Fruit fly (Drosophila melanogaster) whole organism, embryonic: Measurements from ENCODE around the gene CG15406.

Experiments
- Awh ChIP-seq: fragments of 200-800 bp; sonication (Bioruptor generic); IDR thresholded peaks from 2 replicates; pipeline ENCODE4, ENCODE4 v1.3.6; 2022; ENCODE audit warnings: missing biosample characterization, missing genetic modification characterization
- Bteb2 ChIP-seq: fragments of 200-800 bp; sonication (Bioruptor generic); optimal IDR thresholded peaks from 2 replicates; lab custom pipeline; 2016; ENCODE audit warnings: missing biosample characterization, missing genetic modification characterization
- C15 ChIP-seq: fragments of 200-800 bp; sonication (Bioruptor generic); IDR thresholded peaks from 3 replicates; pipeline ENCODE4 v1.3.6; 2022; ENCODE audit warnings: missing biosample characterization, missing genetic modification characterization
- CG12155 ChIP-seq: fragments of 200-800 bp; sonication (Bioruptor generic); optimal IDR thresholded peaks from 3 replicates; lab custom pipeline; 2016; ENCODE audit warnings: missing biosample characterization, missing genetic modification characterization
- CG12219 ChIP-seq: fragments of 200-800 bp; sonication (Bioruptor generic); optimal IDR thresholded peaks from 3 replicates; lab custom pipeline; 2018; ENCODE audit warnings: missing biosample characterization, mild to moderate bottlenecking, missing genetic modification characterization
- CG15514 ChIP-seq: fragments of 200-800 bp; sonication (Bioruptor generic); optimal IDR thresholded peaks from 3 replicates; lab custom pipeline; 2017; ENCODE audit warnings: missing biosample characterization, missing genetic modification characterization, mild to moderate bottlenecking, moderate library complexity, missing genetic modification reagents
- CG16863 ChIP-seq: fragments of 200-800 bp; sonication (Bioruptor generic); optimal IDR thresholded peaks from 3 replicates; lab custom pipeline; 2016; ENCODE audit warnings: missing biosample characterization, missing genetic modification characterization
- CG30020 ChIP-seq: fragments of 200-800 bp; optimal IDR thresholded peaks from 2 replicates; lab custom pipeline; 2019; ENCODE audit warnings: missing biosample characterization, mild to moderate bottlenecking, missing genetic modification characterization, moderate library complexity
- CG34376 ChIP-seq: fragments of 200-800 bp; sonication (Bioruptor generic); optimal IDR thresholded peaks from 2 replicates; lab custom pipeline; 2018; ENCODE audit warnings: missing biosample characterization, mild to moderate bottlenecking, missing genetic modification characterization
- CG3847 ChIP-seq: fragments of 200-800 bp; sonication (Bioruptor generic); IDR thresholded peaks from 2 replicates; pipeline ENCODE4 v1.3.6; 2022; ENCODE audit warnings: missing biosample characterization, missing genetic modification characterization
- CG4282 ChIP-seq: fragments of 200-800 bp; sonication (Bioruptor generic); optimal IDR thresholded peaks from 2 replicates; lab custom pipeline; 2016; ENCODE audit warnings: missing biosample characterization, missing genetic modification characterization
- CG6254 ChIP-seq: fragments of 200-800 bp; sonication (Bioruptor generic); optimal IDR thresholded peaks from 3 replicates; lab custom pipeline; 2017; ENCODE audit warnings: mild to moderate bottlenecking, missing biosample characterization, missing genetic modification reagents, missing genetic modification characterization
- CG6683 ChIP-seq: fragments of 200-800 bp; sonication (Bioruptor generic); optimal IDR thresholded peaks from 2 replicates; lab custom pipeline; 2017; ENCODE audit warnings: missing biosample characterization, mild to moderate bottlenecking, missing genetic modification characterization, missing genetic modification reagents
- CG6854 ChIP-seq: fragments of 200-800 bp; sonication (Bioruptor generic); optimal IDR thresholded peaks from 3 replicates; lab custom pipeline; 2017; ENCODE audit warnings: missing biosample characterization, mild to moderate bottlenecking, missing genetic modification characterization
- CG7745 ChIP-seq: fragments of 200-800 bp; sonication (Bioruptor generic); optimal IDR thresholded peaks from 2 replicates; lab custom pipeline; 2018; ENCODE audit warnings: missing biosample characterization, mild to moderate bottlenecking, missing genetic modification characterization, moderate library complexity
- CG7987 ChIP-seq: fragments of 200-800 bp; sonication (Bioruptor generic); optimal IDR thresholded peaks from 2 replicates; lab custom pipeline; 2018; ENCODE audit warnings: missing biosample characterization, mild to moderate bottlenecking, missing genetic modification characterization, moderate library complexity
- CG8290 ChIP-seq, 3 experiments: fragments of 200-800 bp; sonication (Bioruptor generic); optimal IDR thresholded peaks; 2 replicates each; lab custom pipeline; 2016 to 2019; ENCODE audit warnings: missing biosample characterization in 3 of 3, missing genetic modification characterization in 3 of 3, mild to moderate bottlenecking in 2 of 3, moderate library complexity in 1 of 3
- CG8388 ChIP-seq: fragments of 200-800 bp; sonication (Bioruptor generic); optimal IDR thresholded peaks from 2 replicates; lab custom pipeline; 2019; ENCODE audit warnings: missing biosample characterization, mild to moderate bottlenecking, missing genetic modification characterization, moderate library complexity
- CTCF ChIP-seq: fragments of 200-800 bp; sonication (Bioruptor generic); optimal IDR thresholded peaks from 2 replicates; lab custom pipeline; 2017; ENCODE audit warnings: missing biosample characterization, mild to moderate bottlenecking, missing genetic modification characterization, moderate library complexity
- CrebB ChIP-seq: fragments of 200-800 bp; sonication (Bioruptor generic); optimal IDR thresholded peaks from 3 replicates; lab custom pipeline; 2018; ENCODE audit warnings: missing biosample characterization, mild to moderate bottlenecking, missing genetic modification characterization
- Dad ChIP-seq: fragments of 200-800 bp; sonication (Bioruptor generic); optimal IDR thresholded peaks from 3 replicates; lab custom pipeline; 2016; ENCODE audit warnings: missing biosample characterization, missing genetic modification characterization
- Doc2 ChIP-seq: fragments of 200-800 bp; sonication (Bioruptor generic); IDR thresholded peaks from 2 replicates; pipeline ENCODE4 v1.3.6; 2022; ENCODE audit warnings: missing biosample characterization, missing genetic modification characterization
- E2f1 ChIP-seq: fragments of 200-800 bp; sonication (Bioruptor generic); IDR thresholded peaks from 2 replicates; pipeline ENCODE4 v1.3.6; 2022; ENCODE audit warnings: missing biosample characterization, missing genetic modification characterization
- Ets97D ChIP-seq: fragments of 200-800 bp; sonication (Bioruptor generic); optimal IDR thresholded peaks from 3 replicates; lab custom pipeline; 2016; ENCODE audit warnings: missing biosample characterization, missing genetic modification characterization
- GATAe ChIP-seq: fragments of 200-800 bp; sonication (Bioruptor generic); conservative IDR thresholded peaks from 2 replicates; pipeline ENCODE4 v1.3.6; 2022; ENCODE audit warnings: missing biosample characterization, missing genetic modification characterization
- HHEX ChIP-seq: fragments of 200-800 bp; sonication (Bioruptor generic); optimal IDR thresholded peaks from 3 replicates; lab custom pipeline; 2017; ENCODE audit warnings: missing biosample characterization, mild to moderate bottlenecking, missing genetic modification characterization, missing genetic modification reagents
- HLH3B ChIP-seq: fragments of 200-800 bp; sonication (Bioruptor generic); IDR thresholded peaks from 2 replicates; pipeline ENCODE4 v1.3.6; 2022; ENCODE audit warnings: missing biosample characterization, missing genetic modification characterization
- HLH54F ChIP-seq: fragments of 200-800 bp; sonication (Bioruptor generic); optimal IDR thresholded peaks from 3 replicates; lab custom pipeline; 2016; ENCODE audit warnings: missing biosample characterization, missing genetic modification characterization
- HLHmδ ChIP-seq: fragments of 200-800 bp; sonication (Bioruptor generic); optimal IDR thresholded peaks from 2 replicates; lab custom pipeline; 2018; ENCODE audit warnings: missing biosample characterization, mild to moderate bottlenecking, missing genetic modification characterization, moderate library complexity
- Hr39 ChIP-seq: fragments of >200 bp; optimal IDR thresholded peaks from 2 replicates; lab custom pipeline; 2017
- Side ChIP-seq: fragments of 200-800 bp; sonication (Bioruptor generic); optimal IDR thresholded peaks from 2 replicates; lab custom pipeline; 2016; ENCODE audit warnings: missing biosample characterization, missing genetic modification characterization
- Sin3A ChIP-seq: fragments of >200 bp; optimal IDR thresholded peaks from 2 replicates; lab custom pipeline; 2018
- Spps ChIP-seq: fragments of 200-800 bp; sonication (Bioruptor generic); optimal IDR thresholded peaks from 2 replicates; lab custom pipeline; 2018; ENCODE audit warnings: missing biosample characterization, mild to moderate bottlenecking, missing genetic modification characterization
- YL-1 ChIP-seq: fragments of 200-800 bp; sonication (Bioruptor generic); optimal IDR thresholded peaks from 3 replicates; lab custom pipeline; 2017; ENCODE audit warnings: missing biosample characterization, mild to moderate bottlenecking, missing genetic modification characterization
- btn ChIP-seq: fragments of 200-800 bp; sonication (Bioruptor generic); optimal IDR thresholded peaks from 2 replicates; lab custom pipeline; 2016; ENCODE audit warnings: missing biosample characterization, missing genetic modification characterization
- cg ChIP-seq: fragments of 200-800 bp; sonication (Bioruptor generic); optimal IDR thresholded peaks from 3 replicates; lab custom pipeline; 2019; ENCODE audit warnings: missing biosample characterization, mild to moderate bottlenecking, missing genetic modification characterization, moderate library complexity
- corto ChIP-seq: fragments of 200-800 bp; sonication (Bioruptor generic); optimal IDR thresholded peaks from 2 replicates; lab custom pipeline; 2016; ENCODE audit warnings: missing biosample characterization, mild to moderate bottlenecking, missing genetic modification characterization, moderate library complexity
- crol ChIP-seq: fragments of 200-800 bp; sonication (Bioruptor generic); IDR thresholded peaks from 2 replicates; pipeline ENCODE4 v1.3.6; 2022; ENCODE audit warnings: missing biosample characterization, missing genetic modification characterization
- cwo ChIP-seq: fragments of 200-800 bp; sonication (Bioruptor generic); optimal IDR thresholded peaks from 3 replicates; lab custom pipeline; 2017; ENCODE audit warnings: missing biosample characterization, missing genetic modification characterization, mild to moderate bottlenecking, moderate library complexity, missing genetic modification reagents
- danr ChIP-seq: fragments of 200-800 bp; sonication (Bioruptor generic); IDR thresholded peaks from 2 replicates; pipeline ENCODE4 v1.3.6; 2022; ENCODE audit warnings: missing biosample characterization, missing genetic modification characterization
- dm ChIP-seq: fragments of 200-800 bp; sonication (Bioruptor generic); optimal IDR thresholded peaks from 3 replicates; lab custom pipeline; 2016; ENCODE audit warnings: missing biosample characterization, missing genetic modification characterization
- emc ChIP-seq: fragments of 200-800 bp; sonication (Bioruptor generic); optimal IDR thresholded peaks from 2 replicates; lab custom pipeline; 2016; ENCODE audit warnings: missing biosample characterization, missing genetic modification characterization
- en ChIP-seq: fragments of 200-800 bp; sonication (Bioruptor generic); optimal IDR thresholded peaks from 2 replicates; lab custom pipeline; 2016; ENCODE audit warnings: missing biosample characterization, missing genetic modification characterization
- gfzf ChIP-seq: fragments of 200-800 bp; sonication (Bioruptor generic); optimal IDR thresholded peaks from 2 replicates; lab custom pipeline; 2016; ENCODE audit warnings: missing biosample characterization, mild to moderate bottlenecking, missing genetic modification characterization, moderate library complexity
- hth ChIP-seq: fragments of >200 bp; optimal IDR thresholded peaks from 2 replicates; lab custom pipeline; 2017; ENCODE audit warnings: inconsistent platforms
- kah ChIP-seq: fragments of 200-800 bp; sonication (Bioruptor generic); optimal IDR thresholded peaks from 2 replicates; lab custom pipeline; 2018; ENCODE audit warnings: missing biosample characterization, mild to moderate bottlenecking, missing genetic modification characterization
- nerfin-1 ChIP-seq: fragments of 200-800 bp; sonication (Bioruptor generic); optimal IDR thresholded peaks from 3 replicates; lab custom pipeline; 2019; ENCODE audit warnings: missing biosample characterization, mild to moderate bottlenecking, missing genetic modification characterization, moderate library complexity
- pb ChIP-seq: fragments of 200-800 bp; sonication (Bioruptor generic); optimal IDR thresholded peaks from 3 replicates; lab custom pipeline; 2016; ENCODE audit warnings: missing biosample characterization, missing genetic modification characterization
- pita ChIP-seq: fragments of 200-800 bp; sonication (Bioruptor generic); optimal IDR thresholded peaks from 2 replicates; lab custom pipeline; 2017; ENCODE audit warnings: missing biosample characterization, mild to moderate bottlenecking, missing genetic modification characterization
- rib ChIP-seq: fragments of 200-800 bp; sonication (Bioruptor generic); IDR thresholded peaks from 2 replicates; pipeline ENCODE4 v1.3.6; 2022; ENCODE audit warnings: missing biosample characterization, missing genetic modification characterization
- yki ChIP-seq: fragments of >200 bp; optimal IDR thresholded peaks from 3 replicates; lab custom pipeline; 2018
- z ChIP-seq: fragments of 200-800 bp; sonication (Bioruptor generic); IDR thresholded peaks from 3 replicates; pipeline ENCODE4 v1.3.6; 2022; ENCODE audit warnings: missing biosample characterization, missing genetic modification characterization

CG15406 gene

DNA sequence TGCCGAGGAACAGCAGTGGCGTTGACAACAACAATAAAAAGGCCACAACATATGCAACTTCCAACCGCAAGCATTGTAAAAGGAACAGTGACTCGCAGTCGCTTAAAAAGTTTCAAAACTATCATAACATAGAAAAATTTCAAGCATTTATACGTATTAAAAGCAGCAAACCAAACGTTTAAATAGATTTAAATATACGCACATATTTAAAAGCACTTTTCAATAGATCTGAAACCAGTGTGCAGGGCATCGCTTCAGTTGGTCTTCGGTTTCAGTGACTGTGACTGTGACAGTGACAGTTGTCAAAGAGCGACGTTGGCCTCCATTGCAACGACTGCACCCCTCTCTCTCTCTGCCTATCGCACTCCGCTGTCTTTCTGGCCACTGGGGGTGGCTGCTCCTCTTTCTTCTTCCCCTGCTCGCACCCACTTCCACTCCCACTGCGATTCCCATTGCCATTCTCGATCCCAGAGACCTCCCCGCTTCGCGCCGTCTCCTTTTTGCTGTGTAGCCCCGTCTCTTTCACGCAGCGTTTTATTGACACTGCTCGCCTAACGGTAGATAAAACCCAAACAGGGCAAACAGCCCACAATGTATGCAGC, 39.2 kb downstream of the CG15406 start (continued):
- TF ChIP-seq CrebB (tag; lab: Kevin White, UChicago) (peak; percentile 37), C15 (GFP tag; lab: Robert Waterston, UW) (peak; percentile 57; the same call in 1 of the 3 replicates), yki (lab: Kevin White, UChicago) (no peak), CG30020 (tag; lab: Kevin White, UChicago) (no peak), Doc2 (GFP tag; lab: Robert Waterston, UW) (no peak), pb (GFP tag; lab: Kevin White, UChicago) (peak; percentile 30), Hr39 (lab: Kevin White, UChicago) (no peak), CG4282 (GFP tag; lab: Kevin White, UChicago) (no peak), Spps (peak; percentile 72), Awh (GFP tag; lab: Robert Waterston, UW) (peak; percentile 97), CG3847 (GFP tag; lab: Robert Waterston, UW) (peak; percentile 33; the same call in 1 of the 2 replicates), CG7987 (no peak), E2f1 (GFP tag; lab: Robert Waterston, UW) (peak; percentile 89), kah (GFP tag; lab: Kevin White, UChicago) (peak; percentile 72), CG8290 (GFP tag; optimal IDR thresholded peaks at IDR 0.05; lab: Kevin White, UChicago) (peak; percentile 22), CG8290 (tag; optimal IDR thresholded peaks at IDR 0.05; lab: Kevin White, UChicago) (no peak), Dad (GFP tag; lab: Kevin White, UChicago) (peak; percentile 40), CG12155 (no peak), corto (GFP tag; lab: Kevin White, UChicago) (peak; percentile 42), gfzf (GFP tag; lab: Kevin White, UChicago) (no peak), YL-1 (GFP tag; lab: Kevin White, UChicago) (no peak), nerfin-1 (tag; lab: Kevin White, UChicago) (peak; percentile 78), crol (peak; percentile 87), CG6254 (GFP tag; lab: Kevin White, UChicago) (peak; percentile 79), cwo (peak; percentile 56), CG6683 (GFP tag; lab: Kevin White, UChicago) (peak; percentile 24), CG34376 (no peak), CG12219 (GFP tag; lab: Kevin White, UChicago) (peak; percentile 73), CG16863 (peak; percentile 71), CG15514 (GFP tag; lab: Kevin White, UChicago) (peak; percentile 14), Side (GFP tag; lab: Kevin White, UChicago) (peak; percentile 21), z (peak; percentile 50; the same call in 1 of the 3 replicates), CG7745 (no peak), dm (GFP tag; lab: Kevin White, UChicago) (peak; percentile 10), HLH3B (peak; percentile 93), HHEX (GFP tag; lab: Kevin White, UChicago) (peak; percentile 61), Sin3A (lab: Kevin White, UChicago) (no peak), GATAe (GFP tag; lab: Robert Waterston, UW) (no peak; the same call in 1 of the 2 replicates), btn (GFP tag; lab: Kevin White, UChicago) (peak; percentile 56), pita (no peak), cg (GFP tag; lab: Kevin White, UChicago) (no peak), emc (GFP tag; lab: Kevin White, UChicago) (no peak), HLH54F (peak; percentile 18), en (peak; percentile 50), Bteb2 (GFP tag; lab: Kevin White, UChicago) (no peak), hth (lab: Kevin White, UChicago) (no peak), CG6854 (GFP tag; lab: Kevin White, UChicago) (no peak), CTCF (peak; percentile 46), danr (peak; percentile 79), HLHmδ (GFP tag; lab: Kevin White, UChicago) (no peak), Ets97D (peak; percentile 31), CG8388 (GFP tag; lab: Kevin White, UChicago) (peak; percentile 79), rib (GFP tag; lab: Robert Waterston, UW) (no peak)
